Worm (Caenorhabditis elegans): ENCODE data around the gene clec-4.

Gene clec-4

DNA sequence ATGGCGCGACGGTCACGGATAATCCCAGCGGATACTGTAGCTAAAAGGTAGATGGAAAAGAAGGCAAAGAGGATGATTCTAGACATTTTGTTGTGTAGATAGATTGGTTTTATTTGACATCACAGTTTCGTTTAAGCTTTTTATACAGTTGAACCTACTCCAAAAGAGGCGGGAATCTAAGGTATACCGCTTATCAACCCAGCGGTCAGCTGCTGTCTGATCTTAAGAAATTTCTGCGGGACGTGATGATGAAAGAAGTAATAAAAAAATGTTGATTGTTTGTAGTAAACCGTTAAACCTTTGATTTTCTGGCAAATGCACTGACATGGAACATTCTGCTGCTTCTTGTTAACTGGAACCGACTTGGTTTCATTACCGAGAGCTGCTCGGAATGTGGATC lies 35.2 kb upstream of the clec-4 start, which contains the start of gene nspe-6:
nspe-6 (minus strand) TSS at position 101 of the 400 bp plus-strand sequence.
- TF ChIP-seq zag-1 (tag; optimal IDR thresholded peaks at IDR 0.05) (no peak), lin-39 (tag; optimal IDR thresholded peaks at IDR 0.05) (no peak), hlh-4 (tag; optimal IDR thresholded peaks at IDR 0.05) (no peak), isw-1 (GFP tag; IDR thresholded peaks at IDR 0.05) (no peak), nhr-85 (tag) (peak; percentile 47)

DNA sequence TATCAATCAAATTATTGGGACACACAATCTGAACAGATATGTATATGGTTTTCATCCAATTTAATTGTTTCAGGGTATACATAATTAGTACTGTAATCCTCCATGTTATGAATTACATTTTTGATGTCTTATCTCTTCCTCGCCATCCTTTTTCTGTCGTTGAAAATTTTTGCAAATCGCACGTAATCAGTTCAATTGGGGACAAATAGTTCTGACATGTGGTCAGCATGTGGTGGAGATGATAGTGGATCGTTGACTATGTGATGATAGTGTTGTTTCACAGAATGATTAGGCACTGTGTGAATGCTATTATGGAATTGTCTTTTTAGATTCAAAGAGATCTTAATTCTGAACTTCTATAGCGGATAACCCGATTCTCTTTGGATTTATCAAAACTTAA lies 34.5 kb upstream of the clec-4 start:
- TF ChIP-seq ces-1 (GFP tag; optimal IDR thresholded peaks at IDR 0.05) (no peak), rnt-1 (tag; optimal IDR thresholded peaks at IDR 0.05) (no peak), hlh-4 (tag; optimal IDR thresholded peaks at IDR 0.05) (no peak), unc-62 (GFP tag; optimal IDR thresholded peaks at IDR 0.05) (no peak), hlh-17 (GFP tag; optimal IDR thresholded peaks at IDR 0.05; ENCODE audit: borderline replicate concordance) (no peak), aha-1 (tag; optimal IDR thresholded peaks at IDR 0.05) (no peak), nhr-12 (tag; optimal IDR thresholded peaks at IDR 0.05) (no peak), aly-2 (tag; optimal IDR thresholded peaks at IDR 0.05) (no peak), nhr-84 (tag; optimal IDR thresholded peaks at IDR 0.05) (no peak), nhr-237 (tag; optimal IDR thresholded peaks at IDR 0.05) (no peak), pqm-1 (tag; optimal IDR thresholded peaks at IDR 0.05) (no peak), blmp-1 (tag; optimal IDR thresholded peaks at IDR 0.05) (peak; percentile 50), sptf-1 (tag; optimal IDR thresholded peaks at IDR 0.05) (no peak), nhr-85 (tag) (peak; percentile 78), ceh-63 (GFP tag; optimal IDR thresholded peaks at IDR 0.05) (no peak), egl-27 (tag; optimal IDR thresholded peaks at IDR 0.05) (no peak), mdl-1 (tag; optimal IDR thresholded peaks at IDR 0.05) (peak in 1 of 2 experiments; percentile 42), ztf-11 (tag; optimal IDR thresholded peaks at IDR 0.05) (no peak), C04F5.9 (tag; optimal IDR thresholded peaks at IDR 0.05) (no peak), sox-4 (tag; optimal IDR thresholded peaks at IDR 0.05) (no peak), nhr-20 (tag; optimal IDR thresholded peaks at IDR 0.05) (peak; percentile 80), nhr-11 (tag; optimal IDR thresholded peaks at IDR 0.05) (no peak), unc-130 (tag; optimal IDR thresholded peaks at IDR 0.05) (no peak), Y116A8C.19 (tag; optimal IDR thresholded peaks at IDR 0.05; ENCODE audit: borderline replicate concordance) (no peak), lin-13 (GFP tag; optimal IDR thresholded peaks at IDR 0.05) (no peak), nhr-90 (tag; optimal IDR thresholded peaks at IDR 0.05; ENCODE audit: poor library complexity) (peak; percentile 31), F16B12.6 (tag; optimal IDR thresholded peaks at IDR 0.05) (no peak), unc-86 (tag; optimal IDR thresholded peaks at IDR 0.05) (no peak), snpc-4 (tag; optimal IDR thresholded peaks at IDR 0.05) (no peak), irx-1 (tag; optimal IDR thresholded peaks at IDR 0.05) (no peak), nhr-77 (tag; optimal IDR thresholded peaks at IDR 0.05) (no peak), mef-2 (tag; optimal IDR thresholded peaks at IDR 0.05) (no peak), zag-1 (tag; optimal IDR thresholded peaks at IDR 0.05) (no peak), hpl-2 (GFP tag; optimal IDR thresholded peaks at IDR 0.05) (no peak), efl-3 (GFP tag; optimal IDR thresholded peaks at IDR 0.05) (no peak), dsc-1 (tag; optimal IDR thresholded peaks at IDR 0.05) (no peak), efl-1 (optimal IDR thresholded peaks at IDR 0.05) (no peak), efl-1 (GFP tag; optimal IDR thresholded peaks at IDR 0.05 in 1 of 2) (peak in 1 of 2 experiments; percentile 33), lsy-2 (tag; optimal IDR thresholded peaks at IDR 0.05) (no peak), fkh-8 (tag; optimal IDR thresholded peaks at IDR 0.05) (no peak), snu-23 (GFP tag; optimal IDR thresholded peaks at IDR 0.05) (peak; percentile 32), tbx-2 (tag; optimal IDR thresholded peaks at IDR 0.05) (peak; percentile 21), nhr-76 (tag; optimal IDR thresholded peaks at IDR 0.05) (no peak), nhr-19 (GFP tag; conservative IDR thresholded peaks at IDR 0.05) (0 out of 2 replicates have a peak, but pooled peaks have one; percentile 23), nhr-71 (tag; optimal IDR thresholded peaks at IDR 0.05) (no peak), ceh-82 (tag; optimal IDR thresholded peaks at IDR 0.05) (no peak), lin-35 (GFP tag; optimal IDR thresholded peaks at IDR 0.05) (peak in 1 of 2 experiments; percentile 36), unc-30 (tag; optimal IDR thresholded peaks at IDR 0.05) (no peak), dpl-1 (GFP tag; optimal IDR thresholded peaks at IDR 0.05) (no peak), tlp-1 (tag; optimal IDR thresholded peaks at IDR 0.05) (no peak)

All from whole organism, L1 larva.